Fruit fly (Drosophila melanogaster): Measurements from ENCODE around the gene PIG-K.

Gene PIG-K

DNA sequence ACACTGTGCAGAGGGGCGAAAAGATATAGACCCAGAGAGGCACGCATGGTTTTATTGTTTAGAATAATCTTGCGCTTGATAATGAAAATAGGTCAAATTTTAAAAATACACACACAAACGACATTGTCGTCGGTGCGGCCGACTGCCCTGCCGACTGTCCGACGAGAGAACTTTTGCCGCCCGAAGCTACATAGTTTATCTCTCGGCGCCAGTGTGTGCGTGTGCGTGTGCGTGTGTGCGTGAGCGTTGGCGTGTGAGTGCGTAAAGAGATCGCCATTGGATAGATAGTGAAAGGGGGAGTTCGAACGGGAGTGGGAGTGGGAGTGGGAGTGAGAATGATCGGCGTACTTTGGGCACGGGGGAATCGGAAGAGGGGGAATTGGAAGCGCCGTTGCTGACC, 13.5 kb downstream of the PIG-K start (continued):
- TF ChIP-seq cg (GFP tag; optimal IDR thresholded peaks at IDR 0.05) (peak; percentile 89), CG4424 (GFP tag; optimal IDR thresholded peaks at IDR 0.05) (no peak), tll (GFP tag; optimal IDR thresholded peaks at IDR 0.05) (no peak), tx (GFP tag; optimal IDR thresholded peaks at IDR 0.05) (no peak), Meics (GFP tag; optimal IDR thresholded peaks at IDR 0.05) (no peak), CG7372 (GFP tag; IDR thresholded peaks at IDR 0.05) (no peak), NC2α (GFP tag; optimal IDR thresholded peaks at IDR 0.05) (no peak), Nf-YC (tag; optimal IDR thresholded peaks at IDR 0.05) (peak; percentile 58), dpn (GFP tag; optimal IDR thresholded peaks at IDR 0.05) (no peak), CG8944 (GFP tag; optimal IDR thresholded peaks at IDR 0.05) (no peak), CG32767 (GFP tag; IDR thresholded peaks at IDR 0.05) (0 out of 2 replicates have a peak, but pooled peaks have one; percentile 50), row (GFP tag; IDR thresholded peaks at IDR 0.05) (no peak), ind (GFP tag; optimal IDR thresholded peaks at IDR 0.05) (no peak), pros (GFP tag; optimal IDR thresholded peaks at IDR 0.05) (peak; percentile 29), CG4282 (GFP tag; optimal IDR thresholded peaks at IDR 0.05) (no peak), CG33213 (GFP tag; optimal IDR thresholded peaks at IDR 0.05) (no peak), CG4617 (GFP tag; optimal IDR thresholded peaks at IDR 0.05; ENCODE audit: borderline replicate concordance) (no peak), H15 (GFP tag; IDR thresholded peaks at IDR 0.05) (no peak), Blimp-1 (GFP tag; optimal IDR thresholded peaks at IDR 0.05) (peak; percentile 90), Aef1 (GFP tag; IDR thresholded peaks at IDR 0.05) (no peak), CG13775 (GFP tag; optimal IDR thresholded peaks at IDR 0.05) (no peak), Side (GFP tag; optimal IDR thresholded peaks at IDR 0.05) (no peak), NK7.1 (GFP tag; optimal IDR thresholded peaks at IDR 0.05) (no peak), CG10543 (GFP tag; optimal IDR thresholded peaks at IDR 0.05) (peak; percentile 74), Rfx (GFP tag; IDR thresholded peaks at IDR 0.05) (no peak), CG13894 (tag; optimal IDR thresholded peaks at IDR 0.05) (no peak), sens (GFP tag) (peak; percentile 67), CG8359 (GFP tag; optimal IDR thresholded peaks at IDR 0.05; ENCODE audit: borderline replicate concordance) (no peak), ci (GFP tag; IDR thresholded peaks at IDR 0.05) (0 out of 3 replicates have a peak, but pooled peaks have one; percentile 31), al (GFP tag; IDR thresholded peaks at IDR 0.05) (no peak), CG6689 (GFP tag; IDR thresholded peaks at IDR 0.05) (no peak; the same call in 1 of the 2 replicates), tap (tag; optimal IDR thresholded peaks at IDR 0.05) (no peak), eve (GFP tag; optimal IDR thresholded peaks at IDR 0.05) (no peak), Ptx1 (GFP tag; IDR thresholded peaks at IDR 0.05) (no peak), Ravus (GFP tag; IDR thresholded peaks at IDR 0.05) (no peak), CG3065 (GFP tag; optimal IDR thresholded peaks at IDR 0.05) (no peak), Hr78 (GFP tag; optimal IDR thresholded peaks at IDR 0.05) (peak in 1 of 2 experiments; percentile 38), CG3281 (GFP tag; optimal IDR thresholded peaks at IDR 0.05) (no peak), prd (optimal IDR thresholded peaks at IDR 0.05) (no peak), prd (GFP tag; IDR thresholded peaks at IDR 0.05) (no peak), CG7928 (GFP tag; optimal IDR thresholded peaks at IDR 0.05) (no peak), amos (GFP tag; IDR thresholded peaks at IDR 0.05; ENCODE audit: partially characterized antibody) (no peak), croc (GFP tag; conservative IDR thresholded peaks at IDR 0.05) (no peak), CG17912 (GFP tag; optimal IDR thresholded peaks at IDR 0.05) (no peak), dati (GFP tag; IDR thresholded peaks at IDR 0.05) (no peak), Hr39 (optimal IDR thresholded peaks at IDR 0.05) (peak; percentile 92), run (tag; optimal IDR thresholded peaks at IDR 0.05) (no peak), aop (GFP tag; IDR thresholded peaks at IDR 0.05) (no peak), sqz (GFP tag; optimal IDR thresholded peaks at IDR 0.05) (no peak), Awh (GFP tag; IDR thresholded peaks at IDR 0.05) (no peak), CG8924 (tag; optimal IDR thresholded peaks at IDR 0.05) (no peak), B-H2 (GFP tag; optimal IDR thresholded peaks at IDR 0.05) (no peak), Ets65A (GFP tag) (peak; percentile 10)
